Worm (Caenorhabditis elegans) whole organism, L4/young adult: ENCODE data around the gene cpn-2.

Experiments
- W03F9.2 ChIP-seq: fragments of 150-350 bp; optimal IDR thresholded peaks from 2 replicates; lab custom pipeline; 2014; ENCODE audit warnings: missing biosample characterization, missing genetic modification characterization
- dao-5 ChIP-seq: sonication (generic microtip); optimal IDR thresholded peaks from 2 replicates; lab custom pipeline; 2016; ENCODE audit warnings: missing genotype, missing genetic modification characterization, moderate library complexity, missing compliant biosample characterization
- him-1 ChIP-seq: sonication (generic microtip); optimal IDR thresholded peaks from 2 replicates; lab custom pipeline; 2016; ENCODE audit warnings: missing genotype, missing genetic modification reagents, missing genetic modification characterization, missing compliant biosample characterization

DNA sequence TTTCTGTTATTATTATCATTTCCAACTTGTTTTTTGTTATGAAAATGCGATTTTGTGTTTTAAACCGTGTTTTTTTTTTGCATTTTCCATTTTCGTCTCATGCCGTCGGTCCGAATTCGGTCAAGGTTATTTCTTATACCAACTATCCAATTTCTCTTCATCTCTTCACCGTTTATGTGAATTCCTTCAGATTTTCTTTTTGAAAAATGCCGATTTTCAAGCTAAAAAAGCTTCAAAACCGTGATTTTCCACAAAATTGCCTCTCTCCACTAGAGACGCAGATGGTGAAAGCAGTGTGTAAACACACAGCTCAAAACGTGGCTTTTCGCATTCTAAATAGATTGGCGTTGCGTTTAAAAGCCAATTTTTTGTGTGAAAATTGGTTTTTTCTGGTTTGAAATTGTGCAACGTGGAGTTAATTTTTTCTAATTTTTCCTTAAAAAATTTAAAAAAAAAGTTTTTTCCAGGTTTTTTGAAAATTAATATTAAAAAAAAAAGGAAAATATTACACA, 50.3 kb downstream of the cpn-2 start:
- TF ChIP-seq him-1 (no peak), W03F9.2 (tag; lab: Kevin White, UChicago) (no peak), dao-5 (tag; lab: Kevin White, UChicago) (no peak)
